Worm (Caenorhabditis elegans): ENCODE results near the gene igcm-2.
"Not testable (repeated sequence)": the region's sequence is repeated elsewhere in the genome, so short reads cannot be mapped to it uniquely, and the experiment has no call there.

ce11 chrX:6329542-6330029, 61.8 kb downstream of the igcm-2 start:
- not testable (repeated sequence) for TF ChIP-seq gei-17 (GFP tag; optimal IDR thresholded peaks at IDR 0.05); nhr-80 (tag; optimal IDR thresholded peaks at IDR 0.05); ama-1 (optimal IDR thresholded peaks at IDR 0.05); ama-1 (GFP tag; optimal IDR thresholded peaks at IDR 0.05); ets-4 (GFP tag; optimal IDR thresholded peaks at IDR 0.05); D2030.7 (GFP tag; IDR thresholded peaks at IDR 0.05); lin-26 (GFP tag; IDR thresholded peaks at IDR 0.05); aptf-2 (GFP tag; conservative IDR thresholded peaks at IDR 0.05); egl-44 (GFP tag; IDR thresholded peaks at IDR 0.05); unc-62 (GFP tag; optimal IDR thresholded peaks at IDR 0.05)

All from whole organism, young adult.